Fruit fly (Drosophila melanogaster): ENCODE results near the gene CG1544.

- TF ChIP-seq fd96Ca (GFP tag; IDR thresholded peaks at IDR 0.05): peak; percentile 78
- TF ChIP-seq CG10348 (GFP tag; IDR thresholded peaks at IDR 0.05): no peak
- TF ChIP-seq CG15710 (tag; optimal IDR thresholded peaks at IDR 0.05): no peak
- TF ChIP-seq D1 (tag; optimal IDR thresholded peaks at IDR 0.05): no peak
- TF ChIP-seq Pif1A (GFP tag; optimal IDR thresholded peaks at IDR 0.05): peak; percentile 10
- TF ChIP-seq CG8301 (tag; optimal IDR thresholded peaks at IDR 0.05): no peak
- TF ChIP-seq Pif1B (GFP tag; optimal IDR thresholded peaks at IDR 0.05): no peak
- TF ChIP-seq rn (GFP tag; IDR thresholded peaks at IDR 0.05): no peak
- TF ChIP-seq CG17806 (tag; optimal IDR thresholded peaks at IDR 0.05): no peak
- TF ChIP-seq CG12605 (GFP tag; IDR thresholded peaks at IDR 0.05): peak; percentile 30; the same call in 1 of the 2 replicates
- TF ChIP-seq Snoo (tag; optimal IDR thresholded peaks at IDR 0.05): no peak
- no peak for TF ChIP-seq gl (tag; optimal IDR thresholded peaks at IDR 0.05)
These were observed 46.5 kb downstream of the CG1544 start for dm6 chr3R:31243079-31243668.

Measured in whole organism, pupa.